Worm (Caenorhabditis elegans) whole organism, mixed stage, embryonic: Measurements from ENCODE around the gene ZK697.8.

Experiments used
- M03D4.4 ChIP-seq: sonication (generic microtip); optimal IDR thresholded peaks from 2 replicates; lab custom pipeline; 2017; ENCODE audit warnings: mild to moderate bottlenecking, missing genetic modification characterization, missing compliant biosample characterization
- bed-3 ChIP-seq: fragments of 200-800 bp; sonication (Bioruptor generic); optimal IDR thresholded peaks from 3 replicates; lab custom pipeline; 2018; ENCODE audit warnings: mild to moderate bottlenecking, missing genetic modification characterization, moderate library complexity, missing compliant biosample characterization
- blmp-1 ChIP-seq: fragments of 150-350 bp; optimal IDR thresholded peaks from 2 replicates; lab custom pipeline; 2014; ENCODE audit warnings: missing biosample characterization, missing genetic modification characterization
- ceh-39 ChIP-seq: fragments of 150-350 bp; optimal IDR thresholded peaks from 2 replicates; lab custom pipeline; 2014; ENCODE audit warnings: missing biosample characterization, missing genetic modification characterization
- ceh-43 ChIP-seq: fragments of 200-800 bp; sonication (Bioruptor generic); optimal IDR thresholded peaks from 2 replicates; lab custom pipeline; 2018; ENCODE audit warnings: mild to moderate bottlenecking, missing genetic modification characterization, moderate library complexity, missing compliant biosample characterization
- ceh-83 ChIP-seq: fragments of 200-800 bp; sonication (Bioruptor generic); optimal IDR thresholded peaks from 2 replicates; lab custom pipeline; 2018; ENCODE audit warnings: mild to moderate bottlenecking, missing genetic modification characterization, missing compliant biosample characterization
- ces-1 ChIP-seq: fragments of 150-350 bp; optimal IDR thresholded peaks from 2 replicates; lab custom pipeline; 2014; ENCODE audit warnings: missing biosample characterization, missing genetic modification reagents, missing genetic modification characterization
- cnd-1 ChIP-seq: fragments of 200-800 bp; sonication (Bioruptor generic); optimal IDR thresholded peaks from 2 replicates; lab custom pipeline; 2018; ENCODE audit warnings: mild to moderate bottlenecking, missing genetic modification characterization, missing compliant biosample characterization
- drap-1 ChIP-seq: fragments of 200-800 bp; sonication (Bioruptor generic); optimal IDR thresholded peaks from 3 replicates; lab custom pipeline; 2018; ENCODE audit warnings: mild to moderate bottlenecking, missing genetic modification characterization, missing compliant biosample characterization
- elt-1 ChIP-seq: sonication (generic microtip); optimal IDR thresholded peaks from 2 replicates; lab custom pipeline; 2017; ENCODE audit warnings: missing genetic modification characterization, mild to moderate bottlenecking, missing compliant biosample characterization, antibody characterized with exemption, moderate library complexity, borderline replicate concordance; ENCODE audit not compliant: insufficient read depth
- elt-3 ChIP-seq: fragments of 150-350 bp; optimal IDR thresholded peaks from 2 replicates; lab custom pipeline; 2014; ENCODE audit warnings: missing biosample characterization, missing genetic modification characterization
- ham-2 ChIP-seq: fragments of 200-800 bp; sonication (Bioruptor generic); optimal IDR thresholded peaks from 2 replicates; lab custom pipeline; 2018; ENCODE audit warnings: mild to moderate bottlenecking, missing genetic modification characterization, missing compliant biosample characterization
- hlh-1 ChIP-seq: fragments of 150-350 bp; optimal IDR thresholded peaks from 2 replicates; lab custom pipeline; 2014; ENCODE audit warnings: missing biosample characterization, missing genetic modification reagents, missing genetic modification characterization
- lin-32 ChIP-seq: fragments of 200-800 bp; sonication (Bioruptor generic); optimal IDR thresholded peaks from 2 replicates; lab custom pipeline; 2018; ENCODE audit warnings: mild to moderate bottlenecking, missing genetic modification characterization, missing compliant biosample characterization
- lsy-2 ChIP-seq: fragments of 150-350 bp; optimal IDR thresholded peaks from 2 replicates; lab custom pipeline; 2014; ENCODE audit warnings: missing biosample characterization, missing genetic modification characterization
- mep-1 ChIP-seq: fragments of 150-350 bp; optimal IDR thresholded peaks from 2 replicates; lab custom pipeline; 2017; ENCODE audit warnings: missing biosample characterization, missing genetic modification reagents, missing genetic modification characterization, inconsistent platforms
- mls-2 ChIP-seq: sonication (generic microtip); optimal IDR thresholded peaks from 2 replicates; lab custom pipeline; 2016; ENCODE audit warnings: mild to moderate bottlenecking, missing genetic modification characterization, moderate library complexity, missing compliant biosample characterization
- nhr-12 ChIP-seq: fragments of 150-350 bp; optimal IDR thresholded peaks from 2 replicates; lab custom pipeline; 2014; ENCODE audit warnings: missing biosample characterization, missing genetic modification characterization
- nhr-2 ChIP-seq: fragments of 150-350 bp; optimal IDR thresholded peaks from 2 replicates; lab custom pipeline; 2014; ENCODE audit warnings: missing biosample characterization, missing genetic modification characterization
- nhr-237 ChIP-seq: fragments of 150-350 bp; optimal IDR thresholded peaks from 2 replicates; lab custom pipeline; 2014; ENCODE audit warnings: missing biosample characterization, missing genetic modification characterization
- nhr-28 ChIP-seq: fragments of 150-350 bp; optimal IDR thresholded peaks from 2 replicates; lab custom pipeline; 2014; ENCODE audit warnings: missing biosample characterization, missing genetic modification characterization
- nhr-76 ChIP-seq: sonication (generic microtip); optimal IDR thresholded peaks from 2 replicates; lab custom pipeline; 2017; ENCODE audit warnings: missing biosample characterization, missing genetic modification characterization
- pha-4 ChIP-seq: fragments of 150-350 bp; optimal IDR thresholded peaks from 2 replicates; lab custom pipeline; 2018; ENCODE audit warnings: missing biosample characterization, missing genetic modification reagents, missing genetic modification characterization
- sem-2 ChIP-seq: fragments of 200-800 bp; sonication (Bioruptor generic); optimal IDR thresholded peaks from 2 replicates; lab custom pipeline; 2018; ENCODE audit warnings: mild to moderate bottlenecking, missing genetic modification characterization, missing compliant biosample characterization
- sptf-1 ChIP-seq: sonication (generic microtip); optimal IDR thresholded peaks from 2 replicates; lab custom pipeline; 2017; ENCODE audit warnings: mild to moderate bottlenecking, missing genetic modification characterization, moderate library complexity, missing compliant biosample characterization
- tbx-8 ChIP-seq: fragments of 200-800 bp; sonication (Bioruptor generic); optimal IDR thresholded peaks from 2 replicates; lab custom pipeline; 2018; ENCODE audit warnings: mild to moderate bottlenecking, missing genetic modification characterization, moderate library complexity, missing compliant biosample characterization
- unc-120 ChIP-seq: sonication (generic microtip); optimal IDR thresholded peaks from 2 replicates; lab custom pipeline; 2017; ENCODE audit warnings: missing genetic modification characterization, missing compliant biosample characterization; ENCODE audit not compliant: poor library complexity, severe bottlenecking
- unc-39 ChIP-seq: fragments of 150-350 bp; optimal IDR thresholded peaks from 2 replicates; lab custom pipeline; 2014; ENCODE audit warnings: missing biosample characterization, missing genetic modification characterization
- unc-62 ChIP-seq: fragments of 150-350 bp; optimal IDR thresholded peaks from 2 replicates; lab custom pipeline; 2014; ENCODE audit warnings: missing biosample characterization, missing genetic modification reagents, missing genetic modification characterization
- zip-8 ChIP-seq: fragments of 150-350 bp; optimal IDR thresholded peaks from 2 replicates; lab custom pipeline; 2014; ENCODE audit warnings: missing biosample characterization, missing genetic modification characterization

The ZK697.8 gene

DNA sequence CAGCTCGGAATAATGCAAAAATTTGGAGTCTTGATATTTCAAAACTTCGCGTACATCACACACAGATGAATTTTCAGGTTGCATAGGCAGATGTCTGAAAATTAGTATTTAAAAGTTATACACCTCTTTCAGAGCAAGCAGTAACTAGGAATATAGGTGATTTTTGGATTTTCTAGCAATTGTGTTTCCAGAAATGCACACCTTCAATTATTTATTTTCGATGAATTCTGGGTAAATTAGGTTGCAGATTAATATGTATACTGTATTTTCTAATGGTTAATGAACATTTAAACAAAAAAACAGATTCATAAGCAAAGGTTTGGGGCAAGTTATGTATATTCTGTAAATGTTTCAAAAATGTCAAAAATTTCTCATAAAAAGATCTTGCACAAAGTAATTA lies 7.9 kb downstream of the ZK697.8 start, which contains the start of gene srab-25:
Gene srab-25 (minus strand): TSS at position 101 of the 400 bp plus-strand sequence.
- no peak for TF ChIP-seq unc-120
- TF ChIP-seq ces-1 (GFP tag; lab: Kevin White, UChicago): no peak
- TF ChIP-seq lin-32: no peak
- TF ChIP-seq pha-4 (tag; lab: Kevin White, UChicago): no peak

DNA sequence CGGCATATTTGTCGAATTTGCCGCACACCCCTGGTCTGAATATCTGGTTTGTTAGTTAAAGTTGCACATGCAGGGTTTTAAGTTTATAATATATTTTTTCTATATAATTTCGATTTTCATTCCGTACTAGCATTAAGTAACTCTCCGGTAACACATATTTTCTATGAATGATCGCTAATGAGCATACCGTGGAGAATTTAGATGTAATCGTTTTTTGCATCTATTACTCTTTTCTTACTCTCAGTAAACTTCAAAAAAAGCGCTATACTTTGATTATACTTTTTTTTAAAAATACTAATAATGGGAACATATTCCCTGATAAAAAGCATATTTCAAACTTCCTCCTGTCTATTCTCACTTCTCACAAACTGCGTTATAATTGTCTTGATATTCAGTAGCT lies 14.4 kb downstream of the ZK697.8 start, which contains the start of gene str-160:
Gene str-160 (plus strand): TSS at position 301 of the 400 bp plus-strand sequence.
- no peak for TF ChIP-seq ceh-83
- TF ChIP-seq unc-62: no peak
- no peak for TF ChIP-seq ceh-39 (tag; lab: Kevin White, UChicago)
- no peak for TF ChIP-seq lsy-2
- no peak for TF ChIP-seq hlh-1 (tag; lab: Kevin White, UChicago)
- no peak for TF ChIP-seq lin-32
- TF ChIP-seq blmp-1 (tag; lab: Kevin White, UChicago): no peak
- no peak for TF ChIP-seq unc-120
- no peak for TF ChIP-seq nhr-28 (tag; lab: Kevin White, UChicago)
- no peak for TF ChIP-seq ceh-43 (GFP tag; lab: Kevin White, UChicago)
- TF ChIP-seq mls-2 (tag; lab: Kevin White, UChicago): no peak
- no peak for TF ChIP-seq tbx-8 (GFP tag; lab: Kevin White, UChicago)
- no peak for TF ChIP-seq elt-1 (tag; lab: Kevin White, UChicago)
- no peak for TF ChIP-seq M03D4.4 (tag; lab: Kevin White, UChicago)
- TF ChIP-seq zip-8: no peak
- no peak for TF ChIP-seq nhr-12 (tag; lab: Kevin White, UChicago)
- TF ChIP-seq nhr-237: no peak
- no peak for TF ChIP-seq elt-3
- TF ChIP-seq sem-2 (GFP tag; lab: Kevin White, UChicago): no peak
- no peak for TF ChIP-seq ham-2 (GFP tag; lab: Kevin White, UChicago)

DNA sequence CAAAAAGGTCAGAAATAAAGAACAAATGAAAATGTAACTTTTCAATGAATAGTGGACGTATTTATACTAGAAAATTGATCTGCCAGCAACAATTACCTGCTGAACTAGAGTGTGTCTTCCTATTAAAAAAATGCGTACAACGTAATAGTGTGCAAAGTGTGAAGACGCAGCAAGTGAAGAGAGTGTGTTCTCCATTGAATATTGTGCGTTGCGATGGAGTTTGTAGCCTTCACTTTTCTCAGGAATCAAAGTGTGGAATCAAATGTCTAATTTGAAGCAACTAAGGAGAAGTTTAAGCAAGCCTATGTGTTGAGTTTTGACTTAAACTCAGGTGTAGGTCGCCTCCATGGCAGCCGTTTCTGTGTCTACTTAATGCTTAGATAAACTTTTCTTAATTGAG lies 17.0 kb downstream of the ZK697.8 start, which contains the start of gene gst-21:
Gene gst-21 (minus strand): TSS at position 101 of the 400 bp plus-strand sequence.
- no peak for TF ChIP-seq ces-1 (GFP tag; lab: Kevin White, UChicago)
- no peak for TF ChIP-seq mls-2 (tag; lab: Kevin White, UChicago)
- TF ChIP-seq lsy-2: no peak
- no peak for TF ChIP-seq zip-8
- TF ChIP-seq lin-32: no peak
- TF ChIP-seq nhr-76 (tag; lab: Kevin White, UChicago): no peak
- no peak for TF ChIP-seq ceh-83
- TF ChIP-seq nhr-28 (tag; lab: Kevin White, UChicago): no peak
- no peak for TF ChIP-seq M03D4.4 (tag; lab: Kevin White, UChicago)
- no peak for TF ChIP-seq elt-3
- no peak for TF ChIP-seq mep-1 (tag; lab: Kevin White, UChicago)
- TF ChIP-seq hlh-1 (tag; lab: Kevin White, UChicago): no peak

DNA sequence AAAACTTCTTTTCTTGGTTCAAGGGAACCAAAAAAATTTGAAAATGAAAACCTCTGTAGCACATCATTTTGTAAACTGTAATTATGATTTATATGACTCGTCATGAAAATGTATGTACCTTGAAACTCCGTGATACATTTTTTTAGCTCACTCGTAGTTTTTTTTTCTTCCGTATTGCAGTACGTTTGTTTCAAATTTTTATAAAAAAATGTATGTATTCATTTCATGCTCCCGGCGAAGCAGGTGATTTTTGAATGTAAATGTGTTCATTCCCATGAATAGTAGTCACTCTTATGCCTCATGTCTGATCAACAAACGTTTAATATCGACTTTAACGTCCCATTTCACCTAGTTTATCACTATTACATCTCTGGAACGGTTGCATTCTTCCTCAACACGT lies 23.6 kb downstream of the ZK697.8 start, which contains the start of gene sri-27:
Gene sri-27 (plus strand): TSS at position 301 of the 400 bp plus-strand sequence.
- TF ChIP-seq nhr-76 (tag; lab: Kevin White, UChicago): no peak
- no peak for TF ChIP-seq nhr-2 (tag; lab: Kevin White, UChicago)
- no peak for TF ChIP-seq elt-1 (tag; lab: Kevin White, UChicago)
- TF ChIP-seq drap-1 (GFP tag; lab: Kevin White, UChicago): no peak
- TF ChIP-seq cnd-1: no peak
- no peak for TF ChIP-seq unc-39 (tag; lab: Kevin White, UChicago)
- TF ChIP-seq lsy-2: no peak

DNA sequence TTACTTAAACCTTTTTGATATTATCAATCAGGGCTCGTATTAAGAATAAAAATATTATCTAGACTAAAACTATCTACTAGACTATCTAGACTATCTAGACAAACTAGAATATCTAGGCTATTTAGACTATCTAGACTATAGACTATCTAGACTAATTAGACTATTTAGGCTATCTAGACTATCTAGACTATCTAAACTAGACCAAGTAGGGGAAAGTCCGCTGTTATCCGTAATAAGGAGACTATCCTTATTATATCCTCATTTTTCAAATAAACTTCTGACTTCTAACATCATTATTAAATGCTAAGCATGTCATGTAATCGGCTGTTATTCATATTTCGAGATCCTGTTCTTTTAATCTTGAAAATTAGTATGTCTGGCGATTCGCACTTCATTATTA lies 27.0 kb downstream of the ZK697.8 start, which contains the start of gene srw-101:
Gene srw-101 (plus strand): TSS at position 301 of the 400 bp plus-strand sequence.
- no peak for TF ChIP-seq elt-3
- no peak for TF ChIP-seq bed-3 (GFP tag; lab: Kevin White, UChicago)
- TF ChIP-seq sptf-1: no peak
- no peak for TF ChIP-seq ceh-39 (tag; lab: Kevin White, UChicago)
- TF ChIP-seq sem-2 (GFP tag; lab: Kevin White, UChicago): no peak
- TF ChIP-seq nhr-2 (tag; lab: Kevin White, UChicago): no peak
- no peak for TF ChIP-seq blmp-1 (tag; lab: Kevin White, UChicago)
